Worm (Caenorhabditis elegans) whole organism, young adult: ENCODE measurements around the gene R53.5.

Source experiments
- C17E4.6 ChIP-seq: fragments of 200-800 bp; sonication (Bioruptor generic); IDR thresholded peaks from 2 replicates; pipeline ENCODE4 v1.3.6; 2022; ENCODE audit warnings: missing genetic modification reagents, missing genetic modification characterization, missing compliant biosample characterization
- F22D6.2 ChIP-seq: sonication (generic microtip); optimal IDR thresholded peaks from 2 replicates; lab custom pipeline; 2016; ENCODE audit warnings: mild to moderate bottlenecking, missing genetic modification characterization, missing compliant biosample characterization
- K12H6.12 ChIP-seq: fragments of 200-800 bp; sonication (Bioruptor generic); optimal IDR thresholded peaks from 2 replicates; lab custom pipeline; 2018; ENCODE audit warnings: mild to moderate bottlenecking, missing genetic modification characterization, missing compliant biosample characterization
- T26A5.8 ChIP-seq: sonication (generic microtip); optimal IDR thresholded peaks from 2 replicates; lab custom pipeline; 2016; ENCODE audit warnings: missing genetic modification characterization, missing compliant biosample characterization
- ZK185.1 ChIP-seq: sonication (generic microtip); optimal IDR thresholded peaks from 2 replicates; lab custom pipeline; 2016; ENCODE audit warnings: mild to moderate bottlenecking, missing genetic modification characterization, missing compliant biosample characterization; ENCODE audit not compliant: poor library complexity, severe bottlenecking
- ama-1 ChIP-seq, 3 experiments: fragments of 150-350 bp in 1 of 3; sonication (generic microtip) in 2 of 3; optimal IDR thresholded peaks; 2 replicates each; lab custom pipeline; 2014 to 2018; ENCODE audit warnings: missing biosample characterization in 2 of 3, missing genetic modification characterization in 2 of 3, missing genetic modification reagents in 2 of 3
- atf-7 ChIP-seq: sonication (generic microtip); optimal IDR thresholded peaks from 2 replicates; lab custom pipeline; 2017; ENCODE audit warnings: mild to moderate bottlenecking, missing genetic modification characterization, missing compliant biosample characterization
- bed-2 ChIP-seq: fragments of 200-800 bp; sonication (Bioruptor generic); IDR thresholded peaks from 2 replicates; pipeline ENCODE4 v1.3.6; 2022; ENCODE audit warnings: missing genetic modification reagents, missing genetic modification characterization, missing compliant biosample characterization
- cebp-2 ChIP-seq: fragments of 200-800 bp; sonication (Bioruptor generic); IDR thresholded peaks from 2 replicates; pipeline ENCODE4 v1.3.6; 2022; ENCODE audit warnings: missing genetic modification characterization, missing compliant biosample characterization
- dox-1 ChIP-seq: fragments of 200-800 bp; sonication (Bioruptor generic); IDR thresholded peaks from 2 replicates; pipeline ENCODE4 v1.3.6; 2022; ENCODE audit warnings: missing genetic modification reagents, missing genetic modification characterization, missing compliant biosample characterization
- efl-1 ChIP-seq: fragments of 150-350 bp; optimal IDR thresholded peaks from 2 replicates; lab custom pipeline; 2014; ENCODE audit warnings: missing biosample characterization, missing genetic modification reagents, missing genetic modification characterization
- ekl-4 ChIP-seq: fragments of 200-800 bp; sonication (Bioruptor generic); IDR thresholded peaks from 2 replicates; pipeline ENCODE4 v1.3.6; 2022; ENCODE audit warnings: missing genetic modification reagents, missing genetic modification characterization, missing compliant biosample characterization
- hmg-1.2 ChIP-seq: fragments of 200-800 bp; sonication (Bioruptor generic); IDR thresholded peaks from 2 replicates; pipeline ENCODE4 v1.3.6; 2022; ENCODE audit warnings: missing genetic modification reagents, missing genetic modification characterization, missing compliant biosample characterization
- hrde-1 ChIP-seq: sonication (generic microtip); optimal IDR thresholded peaks from 2 replicates; lab custom pipeline; 2016; ENCODE audit warnings: missing genetic modification characterization, mild to moderate bottlenecking, missing compliant biosample characterization, moderate library complexity, missing genotype, missing genetic modification reagents, borderline replicate concordance
- lir-1 ChIP-seq: fragments of 200-800 bp; sonication (Bioruptor generic); conservative IDR thresholded peaks from 2 replicates; pipeline ENCODE4 v1.3.6; 2022; ENCODE audit warnings: missing genetic modification reagents, missing genetic modification characterization, missing compliant biosample characterization
- madf-10 ChIP-seq: sonication (generic microtip); optimal IDR thresholded peaks from 2 replicates; lab custom pipeline; 2016; ENCODE audit warnings: mild to moderate bottlenecking, missing genetic modification characterization, missing compliant biosample characterization
- madf-6 ChIP-seq: fragments of 200-800 bp; sonication (Bioruptor generic); IDR thresholded peaks from 2 replicates; pipeline ENCODE4 v1.3.6; 2022; ENCODE audit warnings: missing genetic modification reagents, missing genetic modification characterization, missing compliant biosample characterization
- mel-28 ChIP-seq: sonication (generic microtip); optimal IDR thresholded peaks from 2 replicates; lab custom pipeline; 2016; ENCODE audit warnings: borderline replicate concordance, mild to moderate bottlenecking, missing genetic modification characterization, missing compliant biosample characterization
- nhr-80 ChIP-seq: sonication (generic microtip); optimal IDR thresholded peaks from 2 replicates; lab custom pipeline; 2016; ENCODE audit warnings: missing genetic modification characterization, missing compliant biosample characterization
- nhr-90 ChIP-seq: sonication (generic microtip); optimal IDR thresholded peaks from 2 replicates; lab custom pipeline; 2016; ENCODE audit warnings: missing genotype, mild to moderate bottlenecking, missing genetic modification characterization, missing compliant biosample characterization
- rpc-1 ChIP-seq, 2 experiments: fragments of 150-350 bp in 1 of 2; sonication (generic microtip) in 1 of 2; optimal IDR thresholded peaks; 2 replicates each; lab custom pipeline; 2014 to 2018; ENCODE audit warnings: missing biosample characterization in 1 of 2, missing genetic modification characterization in 1 of 2, missing genetic modification reagents in 1 of 2, missing genotype in 1 of 2
- snpc-1.1 ChIP-seq: sonication (generic microtip); optimal IDR thresholded peaks from 2 replicates; lab custom pipeline; 2017; ENCODE audit warnings: missing genetic modification characterization, mild to moderate bottlenecking, missing compliant biosample characterization, antibody characterized with exemption, moderate library complexity, missing genotype, missing genetic modification reagents; ENCODE audit not compliant: insufficient read depth
- snpc-1.3 ChIP-seq: sonication (generic microtip); optimal IDR thresholded peaks from 2 replicates; lab custom pipeline; 2017; ENCODE audit warnings: missing genetic modification characterization, mild to moderate bottlenecking, missing compliant biosample characterization, antibody characterized with exemption, moderate library complexity, missing genotype, missing genetic modification reagents; ENCODE audit not compliant: insufficient read depth
- sptf-2 ChIP-seq: fragments of 200-800 bp; sonication (Bioruptor generic); optimal IDR thresholded peaks from 2 replicates; lab custom pipeline; 2018; ENCODE audit warnings: mild to moderate bottlenecking, missing genetic modification characterization, missing compliant biosample characterization
- xnd-1 ChIP-seq: sonication (generic microtip); optimal IDR thresholded peaks from 2 replicates; lab custom pipeline; 2016; ENCODE audit warnings: missing genotype, missing genetic modification reagents, missing genetic modification characterization, missing compliant biosample characterization
- zfh-2 ChIP-seq: fragments of 200-800 bp; sonication (Bioruptor generic); conservative IDR thresholded peaks from 2 replicates; pipeline ENCODE4 v1.3.6; 2022; ENCODE audit warnings: missing genetic modification reagents, missing genetic modification characterization, missing compliant biosample characterization

The R53.5 gene

ce11 chrII:9967999-9968706 lies 2.1 kb downstream of the R53.5 start, which contains the start of the genes R53.4 and psf-1 (continued):
- TF ChIP-seq T26A5.8 (tag; lab: Kevin White, UChicago): no peak
- peak; percentile 41 for TF ChIP-seq snpc-1.3 (tag; lab: Kevin White, UChicago)
- peak; percentile 20 for TF ChIP-seq nhr-80
- TF ChIP-seq ama-1 (optimal IDR thresholded peaks at IDR 0.05; lab: Kevin White, UChicago): no peak
- TF ChIP-seq ama-1 (GFP tag; optimal IDR thresholded peaks at IDR 0.05; lab: Kevin White, UChicago): no peak

DNA sequence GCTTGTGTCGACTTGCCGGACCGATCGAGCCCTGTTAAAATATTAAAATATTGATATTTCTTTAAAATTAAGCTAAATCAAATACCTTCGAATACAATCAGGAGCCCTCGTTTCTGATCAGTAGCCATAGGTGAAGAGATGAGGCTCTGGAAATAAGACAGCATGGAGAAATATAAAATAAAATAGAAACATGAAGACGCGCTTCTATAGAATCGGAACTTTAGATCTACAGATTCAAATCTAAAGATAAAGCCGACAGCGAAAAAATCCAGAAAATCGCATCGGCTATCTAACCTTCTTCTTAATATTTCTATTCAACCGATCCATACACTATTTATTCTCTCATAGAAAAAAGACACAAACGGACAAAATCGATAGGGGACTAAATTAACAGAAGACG lies 3.3 kb downstream of the R53.5 start, which contains the start of gene dtmk-1:
Gene dtmk-1, minus strand, starts transcription at position 146 of the 400 bp plus-strand sequence.
- TF ChIP-seq ama-1 (optimal IDR thresholded peaks at IDR 0.05; lab: Kevin White, UChicago) (peak; percentile 11), ama-1 (GFP tag; optimal IDR thresholded peaks at IDR 0.05; lab: Kevin White, UChicago) (peak in 1 of 2 experiments; percentile 47), snpc-1.1 (peak; percentile 17), nhr-90 (no peak), ekl-4 (GFP tag; lab: Robert Waterston, UW) (0 out of 2 replicates have a peak, but pooled peaks have one; percentile 21), F22D6.2 (tag; lab: Kevin White, UChicago) (no peak), bed-2 (GFP tag; lab: Robert Waterston, UW) (no peak), hmg-1.2 (GFP tag; lab: Robert Waterston, UW) (0 out of 2 replicates have a peak, but pooled peaks have one; percentile 12)

- TF ChIP-seq sptf-2 (GFP tag; lab: Kevin White, UChicago) (no peak), K12H6.12 (no peak), madf-10 (tag; lab: Kevin White, UChicago) (no peak), mel-28 (tag; lab: Kevin White, UChicago) (no peak), efl-1 (GFP tag; lab: Kevin White, UChicago) (no peak), C17E4.6 (GFP tag; lab: Robert Waterston, UW) (no peak), xnd-1 (tag; lab: Kevin White, UChicago) (no peak), rpc-1 (optimal IDR thresholded peaks at IDR 0.05; lab: Kevin White, UChicago) (no peak), rpc-1 (tag; optimal IDR thresholded peaks at IDR 0.05; lab: Kevin White, UChicago) (no peak), atf-7 (no peak)
Measured at ce11 chrII:9965325-9965724, 5.0 kb downstream of the R53.5 start.

DNA sequence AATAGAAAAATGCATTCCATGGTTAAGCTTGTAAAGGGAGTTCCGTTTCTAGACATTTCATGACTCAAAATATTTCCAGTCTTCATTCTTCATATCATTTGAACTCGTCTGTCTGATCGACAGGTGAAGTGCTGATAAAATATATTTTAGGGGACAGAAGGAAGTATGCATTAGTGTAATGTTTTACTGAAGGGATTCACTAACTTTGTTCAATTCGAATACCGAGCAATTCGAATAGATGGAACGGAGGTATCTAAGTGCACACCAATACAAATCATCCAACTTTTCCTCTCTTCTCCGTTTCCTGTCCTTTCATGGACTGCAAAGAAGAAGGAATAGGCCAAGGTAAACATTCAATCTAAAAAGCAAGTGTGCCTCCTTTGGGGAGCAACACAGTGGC lies 6.5 kb downstream of the R53.5 start:
- TF ChIP-seq nhr-80: peak; percentile 65
- no peak for TF ChIP-seq lir-1 (GFP tag; lab: Robert Waterston, UW)
- 0 out of 2 replicates have a peak, but pooled peaks have one; percentile 2 for TF ChIP-seq dox-1 (GFP tag; lab: Robert Waterston, UW)
- TF ChIP-seq, all 124 proteins: peak for 2

DNA sequence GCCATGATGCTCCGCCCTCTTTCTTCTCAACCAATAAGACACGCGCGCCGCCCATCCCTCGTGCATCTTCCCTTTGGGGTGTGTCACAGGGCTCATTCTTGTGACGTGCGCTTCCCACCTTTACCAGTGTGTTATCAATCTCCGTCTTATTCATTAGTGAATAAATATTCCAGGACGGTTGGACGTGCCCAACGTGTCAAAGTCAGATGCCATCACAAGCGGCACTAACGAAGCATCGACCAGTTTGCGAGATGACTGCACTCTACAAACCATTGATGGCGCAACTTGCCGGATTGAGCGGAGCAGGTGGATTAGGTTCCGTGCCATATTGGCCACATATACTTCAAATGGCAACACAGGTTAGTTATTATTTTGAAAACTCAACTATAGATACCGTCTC lies 10.2 kb downstream of the R53.5 start:
- TF ChIP-seq zfh-2 (0 out of 2 replicates have a peak, but pooled peaks have one; percentile 20), F22D6.2 (tag; lab: Kevin White, UChicago) (no peak), hrde-1 (no peak)
- TF ChIP-seq, all 124 proteins: peak for 1

DNA sequence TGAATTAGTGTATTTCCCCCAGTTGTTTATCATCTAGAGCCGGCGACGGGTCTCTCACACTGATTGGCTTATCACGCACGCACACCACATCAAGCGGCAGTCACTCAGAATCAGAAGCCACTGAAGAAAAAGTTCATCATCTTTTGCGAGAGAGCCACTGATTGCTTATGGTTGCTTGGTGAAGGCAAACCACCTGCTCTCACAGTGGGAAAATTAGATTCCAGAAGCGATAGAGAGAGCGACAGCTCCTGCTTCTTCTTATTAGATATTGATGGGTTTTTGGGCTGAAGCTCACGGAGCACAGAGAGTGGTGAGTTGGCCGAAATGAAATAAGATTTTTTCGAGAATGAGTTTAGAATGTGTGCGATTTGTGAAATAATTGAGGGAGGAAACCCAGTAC lies 14.2 kb downstream of the R53.5 start:
- TF ChIP-seq cebp-2 (GFP tag; lab: Robert Waterston, UW): no peak
- no peak for TF ChIP-seq ZK185.1
- no peak for TF ChIP-seq madf-6 (GFP tag; lab: Robert Waterston, UW)
